Fruit fly (Drosophila melanogaster): Measurements from ENCODE around the gene CTCF.

The CTCF gene

dm6 chr3L:7323348-7323747 is 33.2 kb downstream of the CTCF start, which contains the start of the genes RhoGEF4 and Rint1 (continued):
- TF ChIP-seq lmd (GFP tag; IDR thresholded peaks at IDR 0.05) = peak; percentile 75
- TF ChIP-seq CG15696 (tag; optimal IDR thresholded peaks at IDR 0.05) = peak; percentile 60
- TF ChIP-seq sqz (GFP tag; optimal IDR thresholded peaks at IDR 0.05) = peak; percentile 70
- peak; percentile 64 for TF ChIP-seq PHDP (tag; optimal IDR thresholded peaks at IDR 0.05)
- no peak for TF ChIP-seq CG11504 (tag; optimal IDR thresholded peaks at IDR 0.05)
- peak; percentile 15 for TF ChIP-seq Fer2 (tag; optimal IDR thresholded peaks at IDR 0.05)
- TF ChIP-seq CG10462 (GFP tag; optimal IDR thresholded peaks at IDR 0.05) = peak; percentile 38
- peak; percentile 64 for TF ChIP-seq CG12942 (GFP tag; optimal IDR thresholded peaks at IDR 0.05)
- no peak for TF ChIP-seq Sox100B (GFP tag; optimal IDR thresholded peaks at IDR 0.05)
- peak; percentile 44 for TF ChIP-seq pho (GFP tag; optimal IDR thresholded peaks at IDR 0.05)
- TF ChIP-seq lbe (GFP tag; optimal IDR thresholded peaks at IDR 0.05) = no peak
- no peak for TF ChIP-seq CG3995 (GFP tag; optimal IDR thresholded peaks at IDR 0.05)
- TF ChIP-seq sd (tag; optimal IDR thresholded peaks at IDR 0.05) = no peak
- no peak for TF ChIP-seq Hr39 (optimal IDR thresholded peaks at IDR 0.05)
- peak; percentile 60 for TF ChIP-seq Mad (GFP tag; optimal IDR thresholded peaks at IDR 0.05)
- peak; percentile 82 for TF ChIP-seq trem (tag; optimal IDR thresholded peaks at IDR 0.05)
- TF ChIP-seq Ets65A (GFP tag) = peak; percentile 95
- no peak for TF ChIP-seq HHEX (GFP tag; optimal IDR thresholded peaks at IDR 0.05)
- TF ChIP-seq CG12236 (GFP tag; optimal IDR thresholded peaks at IDR 0.05) = no peak
- TF ChIP-seq CG5953 (GFP tag; IDR thresholded peaks at IDR 0.05) = 0 out of 2 replicates have a peak, but pooled peaks have one; percentile 7
- no peak for TF ChIP-seq Side (GFP tag; optimal IDR thresholded peaks at IDR 0.05)
- peak; percentile 75 for TF ChIP-seq Dek (tag; optimal IDR thresholded peaks at IDR 0.05)
- TF ChIP-seq Hey (tag; optimal IDR thresholded peaks at IDR 0.05) = no peak
- TF ChIP-seq unc-4 (GFP tag; IDR thresholded peaks at IDR 0.05; ENCODE audit: partially characterized antibody) = peak; percentile 37; the same call in 1 of the 2 replicates
- TF ChIP-seq Opbp (GFP tag; IDR thresholded peaks at IDR 0.05; ENCODE audit: partially characterized antibody) = no peak; the same call in 2 of the 3 replicates
- no peak for TF ChIP-seq D19A (tag; optimal IDR thresholded peaks at IDR 0.05)
- TF ChIP-seq CG2129 (GFP tag; IDR thresholded peaks at IDR 0.05; ENCODE audit: partially characterized antibody) = no peak
- no peak for TF ChIP-seq D19B (GFP tag; optimal IDR thresholded peaks at IDR 0.05)
- TF ChIP-seq ac (GFP tag; optimal IDR thresholded peaks at IDR 0.05) = no peak
- TF ChIP-seq cg (GFP tag; optimal IDR thresholded peaks at IDR 0.05) = no peak
- no peak for TF ChIP-seq hbn (GFP tag; IDR thresholded peaks at IDR 0.05; ENCODE audit: partially characterized antibody)
- peak; percentile 71 for TF ChIP-seq CG9215 (GFP tag; IDR thresholded peaks at IDR 0.05)
- no peak for TF ChIP-seq insv (GFP tag; optimal IDR thresholded peaks at IDR 0.05)
- peak; percentile 40 for TF ChIP-seq CG4854 (GFP tag; optimal IDR thresholded peaks at IDR 0.05)
- TF ChIP-seq so (GFP tag; IDR thresholded peaks at IDR 0.05) = no peak
- no peak for TF ChIP-seq vnd (GFP tag; IDR thresholded peaks at IDR 0.05; ENCODE audit: partially characterized antibody)
- peak; percentile 39 for TF ChIP-seq CG8944 (GFP tag; optimal IDR thresholded peaks at IDR 0.05)
- peak; percentile 37 for TF ChIP-seq Atf3 (GFP tag; optimal IDR thresholded peaks at IDR 0.05)
- TF ChIP-seq CG1647 (GFP tag; optimal IDR thresholded peaks at IDR 0.05) = peak; percentile 37
- no peak for TF ChIP-seq CG12769 (tag; optimal IDR thresholded peaks at IDR 0.05)
- TF ChIP-seq onecut (GFP tag; IDR thresholded peaks at IDR 0.05) = no peak
- no peak for TF ChIP-seq Nf-YA (GFP tag; IDR thresholded peaks at IDR 0.05)
- TF ChIP-seq CG17568 (GFP tag; optimal IDR thresholded peaks at IDR 0.05) = no peak
- TF ChIP-seq CG11696 (GFP tag; IDR thresholded peaks at IDR 0.05) = no peak
- no peak for TF ChIP-seq dmrt99B (tag; optimal IDR thresholded peaks at IDR 0.05)
- no peak for TF ChIP-seq CG8765 (GFP tag; IDR thresholded peaks at IDR 0.05)
- 0 out of 2 replicates have a peak, but pooled peaks have one; percentile 55 for TF ChIP-seq cas (GFP tag; IDR thresholded peaks at IDR 0.05)
- no peak for TF ChIP-seq corto (GFP tag; optimal IDR thresholded peaks at IDR 0.05)
